Worm (Caenorhabditis elegans): ENCODE data around the gene R08A2.2.

DNA sequence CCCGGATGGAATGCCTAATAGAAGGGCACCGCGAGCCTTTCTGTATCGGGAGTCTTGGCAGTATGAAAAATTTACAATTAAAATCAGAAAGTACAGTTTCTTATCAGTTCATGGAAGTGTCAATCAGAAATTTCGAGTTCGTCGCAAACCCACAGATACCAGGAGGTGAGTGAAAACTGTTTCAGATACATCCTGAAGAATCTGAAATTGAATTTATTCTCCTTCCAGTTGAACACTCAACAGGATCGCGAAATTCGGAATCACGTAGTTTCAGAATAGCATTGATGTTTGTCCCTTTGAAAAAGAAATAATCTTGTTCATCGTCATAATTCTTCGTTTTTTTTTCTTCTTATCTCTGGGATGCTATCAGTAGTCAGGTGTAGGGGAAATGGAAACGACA is 606 bp upstream of the R08A2.2 start, which contains the start of gene fbxa-147:
- TF ChIP-seq fos-1 (tag; optimal IDR thresholded peaks at IDR 0.05), result no peak
- TF ChIP-seq nhr-21 (tag; optimal IDR thresholded peaks at IDR 0.05), result no peak
- TF ChIP-seq lsy-2 (tag; optimal IDR thresholded peaks at IDR 0.05), result no peak
- no peak for TF ChIP-seq ZK546.5 (tag; optimal IDR thresholded peaks at IDR 0.05)
- TF ChIP-seq ceh-82 (tag; optimal IDR thresholded peaks at IDR 0.05), result no peak
- TF ChIP-seq zag-1 (tag; optimal IDR thresholded peaks at IDR 0.05), result no peak
- TF ChIP-seq elt-3 (tag; optimal IDR thresholded peaks at IDR 0.05), result no peak
- TF ChIP-seq mdl-1 (tag; optimal IDR thresholded peaks at IDR 0.05), result no peak
- TF ChIP-seq lin-39 (tag; optimal IDR thresholded peaks at IDR 0.05), result no peak
- TF ChIP-seq nhr-6 (tag; optimal IDR thresholded peaks at IDR 0.05), result no peak
- TF ChIP-seq nhr-23 (tag; optimal IDR thresholded peaks at IDR 0.05), result no peak

Data from whole organism, L2 larva.